Fruit fly (Drosophila melanogaster): ENCODE results near the gene Miro.
A peak's percentile ranks its signal among the peaks of the same experiment; 100 is the strongest.

Gene Miro

DNA sequence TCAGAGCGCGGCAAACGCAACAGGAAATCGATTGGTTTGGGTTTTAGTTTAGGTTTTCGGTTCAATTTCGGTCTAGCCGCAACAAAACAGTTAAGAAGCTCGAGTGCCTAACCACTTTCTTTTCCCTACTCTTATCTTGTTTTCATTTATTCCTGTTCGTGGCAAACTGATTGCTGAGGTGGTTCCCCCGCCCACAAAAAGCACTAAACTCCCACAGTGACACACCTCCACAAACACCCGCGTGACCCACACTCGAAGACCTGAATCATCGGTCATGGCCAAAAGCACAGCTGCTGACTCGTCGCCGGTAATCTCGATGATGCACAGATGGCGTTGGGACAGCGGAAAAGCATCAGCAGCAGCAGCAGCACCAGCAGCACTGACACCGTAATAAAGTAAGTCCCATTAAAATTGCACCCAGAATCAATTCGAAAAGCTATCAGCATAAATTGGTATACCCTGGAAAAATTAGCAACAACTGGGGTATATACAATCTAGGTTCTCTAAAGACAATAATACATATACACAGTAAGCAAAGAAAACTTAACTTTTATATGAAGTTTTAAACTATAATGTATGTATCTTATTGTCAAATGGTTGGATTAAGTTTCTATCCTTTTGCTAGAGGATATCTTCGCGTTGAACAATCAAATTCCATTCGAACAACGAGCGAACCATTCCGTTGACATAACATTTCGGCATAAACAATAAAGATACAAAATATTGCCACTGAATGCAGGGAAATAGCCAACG is 12.8 kb downstream of the Miro start (continued):
- TF ChIP-seq D19B (GFP tag; optimal IDR thresholded peaks at IDR 0.05) (peak; percentile 55), gro (GFP tag; optimal IDR thresholded peaks at IDR 0.05) (no peak), Drgx (GFP tag; IDR thresholded peaks at IDR 0.05) (0 out of 2 replicates have a peak, but pooled peaks have one; percentile 31), CG33557 (GFP tag; optimal IDR thresholded peaks at IDR 0.05) (no peak), CG13624 (GFP tag; optimal IDR thresholded peaks at IDR 0.05) (peak; percentile 21), gce (GFP tag; IDR thresholded peaks at IDR 0.05) (no peak), CG9609 (GFP tag; optimal IDR thresholded peaks at IDR 0.05) (no peak), Hr3 (GFP tag; optimal IDR thresholded peaks at IDR 0.05) (peak; percentile 3), Meics (GFP tag; optimal IDR thresholded peaks at IDR 0.05) (peak; percentile 9), CG15479 (GFP tag; optimal IDR thresholded peaks at IDR 0.05) (no peak), CG31388 (GFP tag; optimal IDR thresholded peaks at IDR 0.05) (no peak), CG1603 (tag; optimal IDR thresholded peaks at IDR 0.05) (peak; percentile 40), klu (GFP tag; IDR thresholded peaks at IDR 0.05) (no peak), CG17359 (tag; optimal IDR thresholded peaks at IDR 0.05) (peak; percentile 27), CG6654 (GFP tag; optimal IDR thresholded peaks at IDR 0.05) (no peak), gsb (GFP tag; IDR thresholded peaks at IDR 0.05) (no peak), slbo (GFP tag; IDR thresholded peaks at IDR 0.05) (0 out of 2 replicates have a peak, but pooled peaks have one; percentile 24), lmd (GFP tag; IDR thresholded peaks at IDR 0.05) (peak; percentile 47), chif (GFP tag; optimal IDR thresholded peaks at IDR 0.05) (peak in 1 of 2 experiments; percentile 51), ci (GFP tag; IDR thresholded peaks at IDR 0.05) (0 out of 3 replicates have a peak, but pooled peaks have one; percentile 56), ttk (GFP tag; IDR thresholded peaks at IDR 0.05) (peak; percentile 21; the same call in 1 of the 2 replicates), disco-r (GFP tag; optimal IDR thresholded peaks at IDR 0.05) (no peak), Atf6 (GFP tag; IDR thresholded peaks at IDR 0.05) (no peak), CG2712 (tag; optimal IDR thresholded peaks at IDR 0.05) (peak; percentile 65), CG34422 (GFP tag; IDR thresholded peaks at IDR 0.05) (0 out of 3 replicates have a peak, but pooled peaks have one; percentile 15), CG8290 (GFP tag; optimal IDR thresholded peaks at IDR 0.05) (no peak), CG8290 (tag; optimal IDR thresholded peaks at IDR 0.05) (peak in 1 of 2 experiments; percentile 29), oc (tag; optimal IDR thresholded peaks at IDR 0.05) (no peak), PHDP (tag; optimal IDR thresholded peaks at IDR 0.05) (peak; percentile 36)

dm6 chr3R:24024688-24025087 is 14.0 kb downstream of the Miro start:
- TF ChIP-seq ttk (GFP tag; IDR thresholded peaks at IDR 0.05), result no peak
- TF ChIP-seq slp2 (GFP tag; optimal IDR thresholded peaks at IDR 0.05), result no peak
- TF ChIP-seq NC2β (GFP tag; optimal IDR thresholded peaks at IDR 0.05), result no peak
- TF ChIP-seq HmgZ (tag; optimal IDR thresholded peaks at IDR 0.05), result no peak
- no peak for TF ChIP-seq tup (GFP tag; optimal IDR thresholded peaks at IDR 0.05)
- TF ChIP-seq Spps (tag; optimal IDR thresholded peaks at IDR 0.05), result no peak
- no peak for TF ChIP-seq esg (GFP tag; conservative IDR thresholded peaks at IDR 0.05)
- 0 out of 3 replicates have a peak, but pooled peaks have one; percentile 27 for TF ChIP-seq zfh1 (GFP tag; IDR thresholded peaks at IDR 0.05)
- TF ChIP-seq CG15479 (GFP tag; optimal IDR thresholded peaks at IDR 0.05), result no peak
- TF ChIP-seq CG8478 (optimal IDR thresholded peaks at IDR 0.05), result peak; percentile 73
- TF ChIP-seq Side (GFP tag; optimal IDR thresholded peaks at IDR 0.05), result no peak
- no peak for TF ChIP-seq kni (GFP tag; optimal IDR thresholded peaks at IDR 0.05)
- TF ChIP-seq rib (GFP tag; IDR thresholded peaks at IDR 0.05), result no peak
- no peak for TF ChIP-seq CG10274 (GFP tag; optimal IDR thresholded peaks at IDR 0.05)
- TF ChIP-seq CG4360 (GFP tag; IDR thresholded peaks at IDR 0.05), result peak; percentile 46; the same call in 1 of the 2 replicates
- no peak for TF ChIP-seq CG6683 (GFP tag; optimal IDR thresholded peaks at IDR 0.05)
- TF ChIP-seq CG17568 (GFP tag; optimal IDR thresholded peaks at IDR 0.05), result no peak
- TF ChIP-seq peb (GFP tag; IDR thresholded peaks at IDR 0.05), result no peak

All from whole organism, embryonic.